Worm (Caenorhabditis elegans) whole organism, L3 larva: Measurements from ENCODE around the gene M28.10.

Source experiments
- R02D3.7 ChIP-seq: fragments of 150-350 bp; optimal IDR thresholded peaks from 2 replicates; lab custom pipeline; 2014; ENCODE audit warnings: missing biosample characterization, missing genetic modification characterization
- ZK546.5 ChIP-seq: sonication (generic microtip); optimal IDR thresholded peaks from 2 replicates; lab custom pipeline; 2017; ENCODE audit warnings: missing biosample characterization, missing genetic modification characterization
- aly-2 ChIP-seq: fragments of 150-350 bp; optimal IDR thresholded peaks from 2 replicates; lab custom pipeline; 2014; ENCODE audit warnings: missing biosample characterization, missing genetic modification characterization
- ama-1 ChIP-seq: fragments of 150-350 bp; optimal IDR thresholded peaks from 2 replicates; lab custom pipeline; 2018
- ceh-28 ChIP-seq: fragments of 150-350 bp; optimal IDR thresholded peaks from 2 replicates; lab custom pipeline; 2014; ENCODE audit warnings: missing biosample characterization, missing genetic modification reagents, missing genetic modification characterization
- ceh-9 ChIP-seq: sonication (generic microtip); optimal IDR thresholded peaks from 2 replicates; lab custom pipeline; 2018; ENCODE audit warnings: missing biosample characterization, missing genetic modification characterization
- egl-27 ChIP-seq: sonication (generic microtip); optimal IDR thresholded peaks from 4 replicates; lab custom pipeline; 2017; ENCODE audit warnings: missing biosample characterization, missing genetic modification reagents, missing genetic modification characterization
- egl-5 ChIP-seq: fragments of 150-350 bp; optimal IDR thresholded peaks from 2 replicates; lab custom pipeline; 2017; ENCODE audit warnings: missing biosample characterization, missing genetic modification reagents, missing genetic modification characterization, inconsistent platforms
- elt-1 ChIP-seq: fragments of 150-350 bp; optimal IDR thresholded peaks from 2 replicates; lab custom pipeline; 2014; ENCODE audit warnings: missing biosample characterization, missing genetic modification characterization
- elt-2 ChIP-seq: sonication (generic microtip); optimal IDR thresholded peaks from 2 replicates; lab custom pipeline; 2016; ENCODE audit warnings: missing genetic modification reagents, mild to moderate bottlenecking, missing genetic modification characterization, missing compliant biosample characterization
- eor-1 ChIP-seq, 2 experiments: fragments of 150-350 bp; optimal IDR thresholded peaks; 2 replicates each; lab custom pipeline; 2014 to 2018; ENCODE audit warnings: missing biosample characterization in 2 of 2, missing genetic modification characterization in 2 of 2
- fkh-10 ChIP-seq: sonication (generic microtip); optimal IDR thresholded peaks from 2 replicates; lab custom pipeline; 2017; ENCODE audit warnings: missing biosample characterization, missing genetic modification reagents, missing genetic modification characterization
- fkh-2 ChIP-seq: fragments of 150-350 bp; optimal IDR thresholded peaks from 2 replicates; lab custom pipeline; 2014; ENCODE audit warnings: missing biosample characterization, missing genetic modification reagents, missing genetic modification characterization
- fos-1 ChIP-seq: fragments of 150-350 bp; optimal IDR thresholded peaks from 2 replicates; lab custom pipeline; 2014; ENCODE audit warnings: missing biosample characterization, missing genetic modification characterization
- jun-1 ChIP-seq: fragments of 150-350 bp; optimal IDR thresholded peaks from 2 replicates; lab custom pipeline; 2014; ENCODE audit warnings: missing biosample characterization, missing genetic modification reagents, missing genetic modification characterization
- lin-15B ChIP-seq: fragments of 150-350 bp; optimal IDR thresholded peaks from 2 replicates; lab custom pipeline; 2014; ENCODE audit warnings: missing biosample characterization, missing genetic modification characterization
- lsy-12 ChIP-seq: sonication (generic microtip); optimal IDR thresholded peaks from 2 replicates; lab custom pipeline; 2016; ENCODE audit warnings: mild to moderate bottlenecking, missing genetic modification characterization, missing compliant biosample characterization
- mdl-1 ChIP-seq: fragments of 150-350 bp; optimal IDR thresholded peaks from 2 replicates; lab custom pipeline; 2014; ENCODE audit warnings: missing biosample characterization, missing genetic modification characterization
- mml-1 ChIP-seq: fragments of 150-350 bp; sonication (generic microtip); optimal IDR thresholded peaks from 3 replicates; lab custom pipeline; 2014; ENCODE audit warnings: missing biosample characterization, missing genetic modification characterization
- nhr-11 ChIP-seq: fragments of 150-350 bp; optimal IDR thresholded peaks from 2 replicates; lab custom pipeline; 2014; ENCODE audit warnings: missing biosample characterization, missing genetic modification characterization
- nhr-12 ChIP-seq: fragments of 150-350 bp; optimal IDR thresholded peaks from 2 replicates; lab custom pipeline; 2014; ENCODE audit warnings: missing biosample characterization, missing genetic modification characterization
- nhr-23 ChIP-seq: fragments of 150-350 bp; optimal IDR thresholded peaks from 2 replicates; lab custom pipeline; 2014; ENCODE audit warnings: missing biosample characterization, missing genetic modification reagents, missing genetic modification characterization
- nhr-237 ChIP-seq: fragments of 150-350 bp; optimal IDR thresholded peaks from 2 replicates; lab custom pipeline; 2014; ENCODE audit warnings: missing biosample characterization, missing genetic modification characterization
- nhr-25 ChIP-seq: sonication (generic microtip); optimal IDR thresholded peaks from 2 replicates; lab custom pipeline; 2017; ENCODE audit warnings: missing biosample characterization, missing genetic modification characterization
- nhr-28 ChIP-seq: fragments of 150-350 bp; optimal IDR thresholded peaks from 2 replicates; lab custom pipeline; 2014; ENCODE audit warnings: missing biosample characterization, missing genetic modification characterization
- nhr-43 ChIP-seq: sonication (generic microtip); optimal IDR thresholded peaks from 2 replicates; lab custom pipeline; 2016; ENCODE audit warnings: mild to moderate bottlenecking, missing genetic modification characterization, missing compliant biosample characterization; ENCODE audit not compliant: poor library complexity, severe bottlenecking
- nhr-67 ChIP-seq: fragments of 150-350 bp; optimal IDR thresholded peaks from 2 replicates; lab custom pipeline; 2014; ENCODE audit warnings: missing biosample characterization, missing genetic modification characterization
- nhr-76 ChIP-seq: fragments of 150-350 bp; sonication (generic microtip); optimal IDR thresholded peaks from 5 replicates; lab custom pipeline; 2014; ENCODE audit warnings: missing biosample characterization, missing genetic modification characterization
- pha-4 ChIP-seq: fragments of 150-350 bp; optimal IDR thresholded peaks from 2 replicates; lab custom pipeline; 2014; ENCODE audit warnings: missing biosample characterization, missing genetic modification reagents, missing genetic modification characterization
- pqm-1 ChIP-seq: fragments of 150-350 bp; optimal IDR thresholded peaks from 2 replicates; lab custom pipeline; 2017; ENCODE audit warnings: missing biosample characterization, missing genetic modification characterization, inconsistent platforms
- skn-1 ChIP-seq: fragments of 150-350 bp; optimal IDR thresholded peaks from 2 replicates; lab custom pipeline; 2014; ENCODE audit warnings: missing biosample characterization, missing genetic modification characterization
- tbx-2 ChIP-seq: sonication (generic microtip); optimal IDR thresholded peaks from 2 replicates; lab custom pipeline; 2016; ENCODE audit warnings: mild to moderate bottlenecking, missing genetic modification characterization, missing compliant biosample characterization
- unc-39 ChIP-seq: sonication (generic microtip); optimal IDR thresholded peaks from 4 replicates; lab custom pipeline; 2017; ENCODE audit warnings: missing biosample characterization, missing genetic modification characterization
- zag-1 ChIP-seq: fragments of 150-350 bp; optimal IDR thresholded peaks from 2 replicates; lab custom pipeline; 2014; ENCODE audit warnings: missing biosample characterization, missing genetic modification characterization
- ztf-11 ChIP-seq: fragments of 150-350 bp; optimal IDR thresholded peaks from 2 replicates; lab custom pipeline; 2014; ENCODE audit warnings: missing biosample characterization, missing genetic modification characterization
- ztf-4 ChIP-seq: fragments of 150-350 bp; optimal IDR thresholded peaks from 2 replicates; lab custom pipeline; 2014; ENCODE audit warnings: missing biosample characterization, missing genetic modification characterization

Gene M28.10

ce11 chrII:10627963-10628362 is 19.4 kb upstream of the M28.10 start, which contains the start of gene M28.8:
Gene M28.8, plus strand, starts transcription at chrII:10628263.
- no peak for TF ChIP-seq fos-1 (tag; lab: Kevin White, UChicago)
- TF ChIP-seq pha-4, result no peak
- no peak for TF ChIP-seq ceh-28 (tag; lab: Kevin White, UChicago)
- no peak for TF ChIP-seq nhr-23 (tag; lab: Kevin White, UChicago)
- no peak for TF ChIP-seq lin-15B (tag; lab: Kevin White, UChicago)
- TF ChIP-seq nhr-76 (tag; lab: Kevin White, UChicago), result no peak
- TF ChIP-seq elt-2 (tag; lab: Kevin White, UChicago), result no peak
- TF ChIP-seq ZK546.5, result no peak
- no peak for TF ChIP-seq elt-1 (tag; lab: Kevin White, UChicago)
- TF ChIP-seq nhr-237 (tag; lab: Kevin White, UChicago), result no peak
- no peak for TF ChIP-seq mml-1
- no peak for TF ChIP-seq ztf-4 (tag; lab: Kevin White, UChicago)

- TF ChIP-seq elt-2 (tag; lab: Kevin White, UChicago) (peak; percentile 28), ama-1 (no peak), egl-27 (tag; lab: Kevin White, UChicago) (no peak), nhr-25 (tag; lab: Kevin White, UChicago) (no peak), lin-15B (tag; lab: Kevin White, UChicago) (no peak), pqm-1 (peak; percentile 20), nhr-23 (tag; lab: Kevin White, UChicago) (no peak), unc-39 (tag; lab: Kevin White, UChicago) (no peak), fkh-2 (tag; lab: Kevin White, UChicago) (no peak)
Observed at ce11 chrII:10630944-10631343, 16.4 kb upstream of the M28.10 start.

DNA sequence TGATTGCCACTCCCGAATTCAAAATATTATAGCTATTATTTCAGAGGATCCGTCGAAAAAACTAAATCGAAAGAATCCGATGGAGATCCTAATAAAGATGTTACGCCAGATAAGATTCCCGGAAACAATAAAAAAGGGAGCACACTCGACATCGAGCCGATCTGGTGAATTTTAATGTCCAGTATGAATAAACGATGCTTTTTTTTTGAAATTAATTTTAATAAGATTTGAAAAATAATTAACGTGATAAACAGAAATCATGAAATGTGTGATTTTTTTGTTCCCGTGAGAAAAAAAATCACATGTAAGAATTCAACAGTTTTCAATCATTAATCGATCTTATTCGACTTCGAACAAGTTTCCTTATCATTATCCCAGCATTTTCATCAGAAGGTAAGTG is 8.2 kb upstream of the M28.10 start, which contains the start of gene M28.9:
TSS of gene M28.9 (plus strand) at position 301 of the 400 bp plus-strand sequence.
- no peak for TF ChIP-seq nhr-11
- TF ChIP-seq nhr-28 (tag; lab: Kevin White, UChicago), result no peak
- no peak for TF ChIP-seq jun-1
- no peak for TF ChIP-seq egl-27 (tag; lab: Kevin White, UChicago)
- TF ChIP-seq tbx-2, result no peak

DNA sequence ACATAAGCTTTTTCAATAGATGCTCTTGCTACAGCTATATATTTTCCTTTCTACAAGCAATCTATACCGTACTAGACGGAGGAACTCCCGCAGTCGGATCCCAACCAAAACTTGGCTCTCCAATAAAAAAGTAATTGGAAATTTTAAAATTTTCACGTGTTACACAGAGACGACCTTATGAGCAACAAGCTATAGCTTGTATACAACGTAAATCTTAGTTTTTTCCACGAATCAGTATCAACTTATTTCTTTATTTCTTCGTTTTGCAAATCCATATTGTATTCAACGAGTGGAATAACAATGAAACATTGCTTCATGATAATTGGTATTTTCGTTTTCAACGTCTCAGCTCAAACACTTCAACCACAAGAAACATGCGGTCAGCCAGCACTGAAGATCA is 3.9 kb upstream of the M28.10 start, which contains the start of gene M28.4:
TSS of gene M28.4 (plus strand) at position 301 of the 400 bp plus-strand sequence.
- no peak for TF ChIP-seq nhr-67 (tag; lab: Kevin White, UChicago)
- TF ChIP-seq pha-4, result no peak
- TF ChIP-seq skn-1 (tag; lab: Kevin White, UChicago), result no peak
- TF ChIP-seq aly-2 (tag; lab: Kevin White, UChicago), result no peak
- no peak for TF ChIP-seq mdl-1 (tag; lab: Kevin White, UChicago)
- no peak for TF ChIP-seq eor-1 (tag; optimal IDR thresholded peaks at IDR 0.05; lab: Kevin White, UChicago)
- no peak for TF ChIP-seq fkh-10 (GFP tag; lab: Kevin White, UChicago)
- no peak for TF ChIP-seq jun-1
- no peak for TF ChIP-seq nhr-11
- TF ChIP-seq ztf-11 (tag; lab: Kevin White, UChicago), result no peak
- no peak for TF ChIP-seq ceh-28 (tag; lab: Kevin White, UChicago)
- no peak for TF ChIP-seq nhr-76 (tag; lab: Kevin White, UChicago)

ce11 chrII:10652112-10652511 is 4.8 kb downstream of the M28.10 start, which contains the start of gene nphp-1:
Gene nphp-1, minus strand, starts transcription at chrII:10652256.
- TF ChIP-seq lsy-12, result no peak
- no peak for TF ChIP-seq R02D3.7 (tag; lab: Kevin White, UChicago)
- TF ChIP-seq nhr-43 (tag; lab: Kevin White, UChicago), result no peak
- TF ChIP-seq mml-1, result no peak
- TF ChIP-seq fkh-2 (tag; lab: Kevin White, UChicago), result no peak
- no peak for TF ChIP-seq ztf-11 (tag; lab: Kevin White, UChicago)
- no peak for TF ChIP-seq zag-1
- no peak for TF ChIP-seq nhr-76 (tag; lab: Kevin White, UChicago)
- no peak for TF ChIP-seq nhr-25 (tag; lab: Kevin White, UChicago)
- TF ChIP-seq lin-15B (tag; lab: Kevin White, UChicago), result no peak
- TF ChIP-seq egl-5 (tag; lab: Kevin White, UChicago), result no peak
- no peak for TF ChIP-seq nhr-12 (tag; lab: Kevin White, UChicago)
- TF ChIP-seq unc-39 (tag; lab: Kevin White, UChicago), result no peak
- no peak for TF ChIP-seq eor-1 (tag; optimal IDR thresholded peaks at IDR 0.05; lab: Kevin White, UChicago)
- no peak for TF ChIP-seq nhr-11
- TF ChIP-seq ceh-9 (tag; lab: Kevin White, UChicago), result no peak
- TF ChIP-seq pha-4, result no peak
- no peak for TF ChIP-seq nhr-23 (tag; lab: Kevin White, UChicago)
